Fruit fly (Drosophila melanogaster): ENCODE measurements around the gene CG4213.

The CG4213 gene

dm6 chr2L:429680-430484 lies 27.9 kb upstream of the CG4213 start:
- no peak for TF ChIP-seq insv (optimal IDR thresholded peaks at IDR 0.05)
- TF ChIP-seq Myc (optimal IDR thresholded peaks at IDR 0.05), result no peak
- no peak for TF ChIP-seq Sin3A (optimal IDR thresholded peaks at IDR 0.05)
- no peak for TF ChIP-seq ttk (optimal IDR thresholded peaks at IDR 0.05)
- TF ChIP-seq psq (optimal IDR thresholded peaks at IDR 0.05), result no peak
- TF ChIP-seq h (optimal IDR thresholded peaks at IDR 0.05), result no peak

- TF ChIP-seq psq (optimal IDR thresholded peaks at IDR 0.05) (no peak), Myc (optimal IDR thresholded peaks at IDR 0.05) (no peak), h (optimal IDR thresholded peaks at IDR 0.05) (no peak), Sin3A (optimal IDR thresholded peaks at IDR 0.05) (no peak), ttk (optimal IDR thresholded peaks at IDR 0.05) (no peak), insv (optimal IDR thresholded peaks at IDR 0.05) (no peak)
Observed at dm6 chr2L:428380-428989, 26.5 kb upstream of the CG4213 start.

DNA sequence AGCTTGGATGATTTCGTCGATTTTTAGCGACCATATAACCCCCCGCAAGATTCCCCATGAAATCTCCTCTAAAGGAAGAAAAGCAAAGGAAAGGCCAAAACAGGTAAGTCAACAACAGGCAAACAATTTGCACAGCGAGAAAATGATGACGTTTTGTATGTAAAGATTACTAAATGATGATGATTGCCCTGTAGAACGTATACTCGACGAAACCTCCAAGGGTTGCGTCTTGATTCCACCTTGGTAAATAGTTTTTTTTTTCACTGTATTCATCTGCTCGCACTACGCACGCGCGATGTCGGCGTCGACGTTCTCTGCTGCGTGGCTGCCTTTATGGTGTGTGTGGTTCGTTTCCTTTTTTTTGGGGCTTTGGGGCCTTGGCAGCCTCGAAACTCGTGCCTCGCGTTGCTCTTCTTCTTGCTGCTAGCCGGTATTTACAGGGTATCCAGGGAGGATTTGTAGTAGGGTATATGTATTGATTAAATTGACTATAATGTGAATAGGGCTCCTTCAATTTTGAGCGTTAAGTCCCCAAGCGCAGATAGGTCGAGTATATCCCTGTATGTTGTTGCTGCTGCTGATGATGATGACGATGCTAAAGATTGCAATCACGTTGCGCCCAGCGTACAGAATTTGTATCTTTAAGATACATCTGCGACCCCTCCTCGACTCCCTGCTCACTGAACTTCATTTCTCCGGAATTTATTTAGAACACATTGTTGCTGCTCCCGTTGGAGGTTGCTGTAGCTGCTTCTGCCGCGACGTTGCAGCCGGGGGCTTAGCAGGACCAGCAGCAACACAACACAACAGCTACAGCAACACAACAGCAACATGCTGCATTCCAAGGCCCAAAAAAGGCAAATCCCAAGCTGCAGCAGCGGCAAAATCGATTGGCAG lies 25.6 kb upstream of the CG4213 start:
- TF ChIP-seq insv (optimal IDR thresholded peaks at IDR 0.05), result no peak
- no peak for TF ChIP-seq ttk (optimal IDR thresholded peaks at IDR 0.05)
- TF ChIP-seq psq (optimal IDR thresholded peaks at IDR 0.05), result no peak
- no peak for TF ChIP-seq Myc (optimal IDR thresholded peaks at IDR 0.05)
- no peak for TF ChIP-seq h (optimal IDR thresholded peaks at IDR 0.05)
- no peak for TF ChIP-seq Sin3A (optimal IDR thresholded peaks at IDR 0.05)

DNA sequence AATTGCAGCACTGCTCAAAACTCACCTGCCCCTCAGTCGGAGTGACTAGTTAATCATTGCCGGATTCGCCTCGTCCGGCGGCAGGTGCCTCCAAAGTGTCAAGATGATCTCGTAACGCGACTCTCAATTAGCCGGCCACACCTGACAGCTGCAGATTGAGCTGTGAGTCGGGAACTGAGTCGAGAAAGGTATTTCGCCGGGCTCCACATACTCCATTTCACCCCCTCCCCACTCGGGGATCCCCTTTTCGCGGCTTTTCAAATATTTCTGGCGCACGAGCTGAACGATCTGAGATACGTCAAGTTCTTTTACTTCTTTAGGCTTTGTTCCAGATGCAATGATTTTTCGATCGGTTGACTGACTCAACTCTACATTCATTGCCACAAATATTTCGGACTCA lies 24.5 kb upstream of the CG4213 start:
- no peak for TF ChIP-seq Sin3A (optimal IDR thresholded peaks at IDR 0.05)
- TF ChIP-seq ttk (optimal IDR thresholded peaks at IDR 0.05), result no peak
- TF ChIP-seq psq (optimal IDR thresholded peaks at IDR 0.05), result no peak
- TF ChIP-seq insv (optimal IDR thresholded peaks at IDR 0.05), result no peak
- no peak for TF ChIP-seq Myc (optimal IDR thresholded peaks at IDR 0.05)
- no peak for TF ChIP-seq h (optimal IDR thresholded peaks at IDR 0.05)

- TF ChIP-seq psq (optimal IDR thresholded peaks at IDR 0.05), result no peak
- no peak for TF ChIP-seq Myc (optimal IDR thresholded peaks at IDR 0.05)
- TF ChIP-seq insv (optimal IDR thresholded peaks at IDR 0.05), result no peak
- no peak for TF ChIP-seq Sin3A (optimal IDR thresholded peaks at IDR 0.05)
- TF ChIP-seq ttk (optimal IDR thresholded peaks at IDR 0.05), result no peak
- no peak for TF ChIP-seq h (optimal IDR thresholded peaks at IDR 0.05)
Observed at dm6 chr2L:425491-425890, 23.5 kb upstream of the CG4213 start.

DNA sequence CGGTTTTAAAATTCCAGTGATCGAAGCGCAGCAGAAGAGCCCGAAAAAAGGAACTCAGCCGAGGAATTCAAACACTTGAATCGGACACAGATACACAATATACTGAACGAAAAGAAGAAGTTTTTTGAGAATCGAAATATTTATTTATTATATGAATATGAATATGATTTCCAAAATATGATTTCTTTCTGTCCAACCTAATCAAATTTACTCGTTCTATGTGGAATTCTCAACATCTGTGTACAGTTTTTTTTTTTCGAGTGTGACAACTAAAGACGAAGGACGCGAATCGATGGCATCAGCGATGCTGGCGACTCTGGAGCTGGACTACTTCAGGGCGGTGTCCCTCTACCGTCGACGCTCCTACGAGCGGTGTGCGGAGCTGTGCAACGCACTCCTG lies 21.2 kb upstream of the CG4213 start:
- TF ChIP-seq insv (optimal IDR thresholded peaks at IDR 0.05) (no peak), psq (optimal IDR thresholded peaks at IDR 0.05) (no peak), Myc (optimal IDR thresholded peaks at IDR 0.05) (no peak)

- no peak for TF ChIP-seq Sin3A (optimal IDR thresholded peaks at IDR 0.05)
- no peak for TF ChIP-seq ttk (optimal IDR thresholded peaks at IDR 0.05)
- TF ChIP-seq psq (optimal IDR thresholded peaks at IDR 0.05), result no peak
- no peak for TF ChIP-seq insv (optimal IDR thresholded peaks at IDR 0.05)
- no peak for TF ChIP-seq Myc (optimal IDR thresholded peaks at IDR 0.05)
- TF ChIP-seq h (optimal IDR thresholded peaks at IDR 0.05), result no peak
Observed at dm6 chr2L:422573-422972, 20.6 kb upstream of the CG4213 start, which contains the start of gene BBS8. Gene BBS8, plus strand, starts transcription at chr2L:422873.

- TF ChIP-seq h (optimal IDR thresholded peaks at IDR 0.05) (no peak), insv (optimal IDR thresholded peaks at IDR 0.05) (no peak), psq (optimal IDR thresholded peaks at IDR 0.05) (no peak), ttk (optimal IDR thresholded peaks at IDR 0.05) (no peak), Sin3A (optimal IDR thresholded peaks at IDR 0.05) (no peak), Myc (optimal IDR thresholded peaks at IDR 0.05) (no peak)
Observed at dm6 chr2L:421119-421821, 19.3 kb upstream of the CG4213 start, which contains the start of the genes CG11885 and CG13692. Gene CG11885, minus strand, starts transcription at chr2L:421450. Gene CG13692, plus strand, starts transcription at chr2L:421771.

- no peak for TF ChIP-seq ttk (optimal IDR thresholded peaks at IDR 0.05)
- no peak for TF ChIP-seq Myc (optimal IDR thresholded peaks at IDR 0.05)
- TF ChIP-seq h (optimal IDR thresholded peaks at IDR 0.05), result no peak
- no peak for TF ChIP-seq Sin3A (optimal IDR thresholded peaks at IDR 0.05)
- TF ChIP-seq insv (optimal IDR thresholded peaks at IDR 0.05), result no peak
Observed at dm6 chr2L:419620-420184, 17.7 kb upstream of the CG4213 start, which contains the start of the genes CG13690 and RpLP1. Gene CG13690, minus strand, starts transcription at chr2L:419652. Gene RpLP1, plus strand, starts transcription at chr2L:419952.

DNA sequence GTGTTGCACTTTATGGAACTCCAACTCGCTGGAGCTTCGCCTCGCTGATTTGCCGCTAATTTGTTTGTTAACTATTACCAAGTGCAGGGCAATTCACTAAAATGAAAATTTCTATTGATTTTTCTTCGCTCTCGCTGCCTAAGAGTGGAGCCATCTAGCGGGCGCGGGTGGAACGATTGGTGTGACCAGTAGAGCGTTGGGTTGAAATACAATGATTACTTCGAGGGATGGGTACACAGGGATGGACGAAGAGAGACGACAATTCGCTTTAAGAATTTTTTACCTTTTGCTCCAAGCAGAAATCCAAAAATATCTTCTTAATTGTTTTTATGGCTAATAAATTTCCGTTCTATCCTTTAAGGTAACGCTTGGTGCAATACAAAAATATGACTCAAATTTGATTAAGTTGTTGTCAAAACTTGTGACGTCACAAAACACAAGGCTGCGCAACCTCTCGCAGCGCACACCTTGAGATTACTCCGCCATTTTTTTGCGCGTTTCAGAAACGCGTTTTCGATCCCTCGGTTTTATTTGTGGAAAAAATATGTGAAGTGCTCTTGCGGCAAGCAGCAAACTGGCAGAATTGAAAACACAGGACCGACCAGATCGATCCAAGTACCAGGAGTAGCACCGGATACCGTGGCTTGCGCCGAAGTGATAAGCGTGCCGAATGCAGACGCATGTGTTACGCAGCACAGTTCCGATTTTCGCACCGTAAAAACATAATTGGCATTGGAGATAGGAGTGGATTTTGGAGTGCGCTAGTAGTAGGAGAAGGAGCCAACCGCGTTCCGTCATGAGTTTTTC lies 12.8 kb upstream of the CG4213 start, which contains the start of the genes AP-2alpha and ebi:
Gene AP-2alpha (minus strand): TSS at position 185 of the 807 bp plus-strand sequence.
Gene ebi (plus strand): TSS at position 475 of the 807 bp plus-strand sequence.
- TF ChIP-seq h (optimal IDR thresholded peaks at IDR 0.05) (no peak), ttk (optimal IDR thresholded peaks at IDR 0.05) (no peak)
